Fruit fly (Drosophila melanogaster) whole organism, prepupa: ENCODE results near the gene CG7329.

Source experiments
- Blimp-1 ChIP-seq: fragments of 200-800 bp; sonication (Bioruptor generic); optimal IDR thresholded peaks from 3 replicates; lab custom pipeline; 2017; ENCODE audit warnings: missing biosample characterization, missing genetic modification characterization, mild to moderate bottlenecking, moderate library complexity, missing genetic modification reagents
- CG10631 ChIP-seq: fragments of 200-800 bp; sonication (Bioruptor generic); optimal IDR thresholded peaks from 2 replicates; lab custom pipeline; 2016; ENCODE audit warnings: missing biosample characterization, missing genetic modification characterization
- CG11294 ChIP-seq: fragments of 200-800 bp; sonication (Bioruptor generic); IDR thresholded peaks from 2 replicates; pipeline ENCODE4 v1.3.6; 2022; ENCODE audit warnings: missing biosample characterization, missing genetic modification characterization
- CG11762 ChIP-seq: fragments of 200-800 bp; sonication (Bioruptor generic); optimal IDR thresholded peaks from 3 replicates; lab custom pipeline; 2016; ENCODE audit warnings: missing biosample characterization, missing genetic modification characterization; ENCODE audit not compliant: insufficient read depth
- CG15336 ChIP-seq: fragments of 200-800 bp; sonication (Bioruptor generic); IDR thresholded peaks from 2 replicates; pipeline ENCODE4 v1.3.6; 2022; ENCODE audit warnings: missing biosample characterization, missing genetic modification characterization
- CG16779 ChIP-seq: fragments of 200-800 bp; sonication (Bioruptor generic); optimal IDR thresholded peaks from 3 replicates; lab custom pipeline; 2017; ENCODE audit warnings: missing biosample characterization, mild to moderate bottlenecking, missing genetic modification characterization
- CG3032 ChIP-seq: fragments of 200-800 bp; optimal IDR thresholded peaks from 2 replicates; lab custom pipeline; 2019; ENCODE audit warnings: missing biosample characterization, mild to moderate bottlenecking, missing genetic modification characterization, moderate library complexity
- CG31627 ChIP-seq: fragments of 200-800 bp; sonication (Bioruptor generic); optimal IDR thresholded peaks from 3 replicates; lab custom pipeline; 2016; ENCODE audit warnings: missing biosample characterization, missing genetic modification characterization
- CG32006 ChIP-seq: fragments of 200-800 bp; sonication (Bioruptor generic); optimal IDR thresholded peaks from 3 replicates; lab custom pipeline; 2017; ENCODE audit warnings: missing biosample characterization, mild to moderate bottlenecking, missing genetic modification characterization
- CG34406 ChIP-seq: fragments of 200-800 bp; sonication (Bioruptor generic); optimal IDR thresholded peaks from 3 replicates; lab custom pipeline; 2016; ENCODE audit warnings: missing biosample characterization, missing genetic modification characterization
- CG6163 ChIP-seq: fragments of 200-800 bp; sonication (Bioruptor generic); IDR thresholded peaks from 3 replicates; pipeline ENCODE4 v1.3.6; 2022; ENCODE audit warnings: missing biosample characterization, missing genetic modification characterization
- CG6792 ChIP-seq: fragments of 200-800 bp; sonication (Bioruptor generic); optimal IDR thresholded peaks from 3 replicates; lab custom pipeline; 2016; ENCODE audit warnings: missing biosample characterization, missing genetic modification characterization
- CG6808 ChIP-seq: fragments of 200-800 bp; sonication (Bioruptor generic); optimal IDR thresholded peaks from 3 replicates; lab custom pipeline; 2017; ENCODE audit warnings: missing biosample characterization, missing genetic modification characterization, mild to moderate bottlenecking, moderate library complexity, missing genetic modification reagents
- CG7368 ChIP-seq: fragments of 200-800 bp; sonication (Bioruptor generic); optimal IDR thresholded peaks from 3 replicates; lab custom pipeline; 2016; ENCODE audit warnings: missing biosample characterization, missing genetic modification characterization
- CG8119 ChIP-seq: fragments of 200-800 bp; sonication (Bioruptor generic); IDR thresholded peaks from 3 replicates; pipeline ENCODE4 v1.3.6; 2022; ENCODE audit warnings: missing biosample characterization, missing genetic modification characterization
- CG8319 ChIP-seq: fragments of 200-800 bp; sonication (Bioruptor generic); optimal IDR thresholded peaks from 3 replicates; lab custom pipeline; 2016; ENCODE audit warnings: missing biosample characterization, missing genetic modification characterization
- CG8632 ChIP-seq: fragments of 200-800 bp; sonication (Bioruptor generic); optimal IDR thresholded peaks from 3 replicates; lab custom pipeline; 2016; ENCODE audit warnings: missing biosample characterization, missing genetic modification characterization
- CG9139 ChIP-seq: fragments of 200-800 bp; sonication (Bioruptor generic); optimal IDR thresholded peaks from 3 replicates; lab custom pipeline; 2017; ENCODE audit warnings: missing biosample characterization, mild to moderate bottlenecking, missing genetic modification characterization
- Eip75B ChIP-seq: fragments of 200-800 bp; sonication (Bioruptor generic); optimal IDR thresholded peaks from 3 replicates; lab custom pipeline; 2016; ENCODE audit warnings: missing biosample characterization, missing genetic modification characterization
- Eip93F ChIP-seq: fragments of 200-800 bp; sonication (Bioruptor generic); optimal IDR thresholded peaks from 2 replicates; lab custom pipeline; 2016; ENCODE audit warnings: missing biosample characterization, mild to moderate bottlenecking, missing genetic modification characterization
- Ets21C ChIP-seq: fragments of 200-800 bp; sonication (Bioruptor generic); optimal IDR thresholded peaks from 3 replicates; lab custom pipeline; 2016; ENCODE audit warnings: missing biosample characterization, missing genetic modification characterization
- Gug ChIP-seq: fragments of 200-800 bp; sonication (Bioruptor generic); IDR thresholded peaks from 2 replicates; pipeline ENCODE4 v1.3.6; 2022; ENCODE audit warnings: missing biosample characterization, missing genetic modification characterization
- Hr38 ChIP-seq: sonication (Bioruptor generic); optimal IDR thresholded peaks from 2 replicates; lab custom pipeline; 2016; ENCODE audit warnings: missing biosample characterization, missing genetic modification characterization
- Hr4 ChIP-seq: fragments of 200-800 bp; sonication (Bioruptor generic); optimal IDR thresholded peaks from 3 replicates; lab custom pipeline; 2016; ENCODE audit warnings: missing biosample characterization, missing genetic modification characterization
- Lpt ChIP-seq: fragments of 200-800 bp; sonication (Bioruptor generic); optimal IDR thresholded peaks from 3 replicates; lab custom pipeline; 2016; ENCODE audit warnings: missing biosample characterization, missing genetic modification characterization
- Met ChIP-seq: fragments of 200-800 bp; sonication (Bioruptor generic); optimal IDR thresholded peaks from 3 replicates; lab custom pipeline; 2016; ENCODE audit warnings: missing biosample characterization, missing genetic modification characterization
- OdsH ChIP-seq: fragments of 200-800 bp; sonication (Bioruptor generic); optimal IDR thresholded peaks from 3 replicates; lab custom pipeline; 2016; ENCODE audit warnings: missing biosample characterization, missing genetic modification characterization
- Smox ChIP-seq: fragments of 200-800 bp; sonication (Bioruptor generic); optimal IDR thresholded peaks from 3 replicates; lab custom pipeline; 2016; ENCODE audit warnings: missing biosample characterization, missing genetic modification characterization
- Sox102F ChIP-seq: fragments of 200-800 bp; sonication (Bioruptor generic); optimal IDR thresholded peaks from 2 replicates; lab custom pipeline; 2016; ENCODE audit warnings: missing biosample characterization, mild to moderate bottlenecking, missing genetic modification characterization
- Sox14 ChIP-seq: fragments of 200-800 bp; sonication (Bioruptor generic); optimal IDR thresholded peaks from 3 replicates; lab custom pipeline; 2016; ENCODE audit warnings: missing biosample characterization, missing genetic modification characterization
- Sox15 ChIP-seq: fragments of 200-800 bp; sonication (Bioruptor generic); optimal IDR thresholded peaks from 3 replicates; lab custom pipeline; 2016; ENCODE audit warnings: missing biosample characterization, missing genetic modification characterization
- achi ChIP-seq: fragments of 200-800 bp; sonication (Bioruptor generic); optimal IDR thresholded peaks from 3 replicates; lab custom pipeline; 2016; ENCODE audit warnings: missing biosample characterization, missing genetic modification characterization
- acj6 ChIP-seq: fragments of 200-800 bp; sonication (Bioruptor generic); optimal IDR thresholded peaks from 3 replicates; lab custom pipeline; 2016; ENCODE audit warnings: missing biosample characterization, missing genetic modification characterization
- cyc ChIP-seq: fragments of 200-800 bp; sonication (Bioruptor generic); optimal IDR thresholded peaks from 3 replicates; lab custom pipeline; 2016; ENCODE audit warnings: missing biosample characterization, missing genetic modification characterization
- dac ChIP-seq: fragments of 200-800 bp; sonication (Bioruptor generic); optimal IDR thresholded peaks from 2 replicates; lab custom pipeline; 2017; ENCODE audit warnings: missing biosample characterization, mild to moderate bottlenecking, missing genetic modification characterization
- dsx ChIP-seq: fragments of 200-800 bp; optimal IDR thresholded peaks from 3 replicates; lab custom pipeline; 2019; ENCODE audit warnings: missing biosample characterization, mild to moderate bottlenecking, missing genetic modification characterization, moderate library complexity; ENCODE audit not compliant: poor library complexity, severe bottlenecking
- eg ChIP-seq: fragments of 200-800 bp; sonication (Bioruptor generic); IDR thresholded peaks from 3 replicates; pipeline ENCODE4 v1.3.6; 2022; ENCODE audit warnings: missing biosample characterization, missing genetic modification characterization
- fd59A ChIP-seq: fragments of 200-800 bp; sonication (Bioruptor generic); optimal IDR thresholded peaks from 2 replicates; lab custom pipeline; 2017; ENCODE audit warnings: missing biosample characterization, mild to moderate bottlenecking, missing genetic modification characterization, missing genetic modification reagents
- fd85E ChIP-seq: fragments of 200-800 bp; sonication (Bioruptor generic); optimal IDR thresholded peaks from 3 replicates; lab custom pipeline; 2016; ENCODE audit warnings: missing biosample characterization, missing genetic modification characterization
- fkh ChIP-seq: fragments of 200-800 bp; sonication (Bioruptor generic); optimal IDR thresholded peaks from 3 replicates; lab custom pipeline; 2017; ENCODE audit warnings: missing biosample characterization, mild to moderate bottlenecking, missing genetic modification characterization, moderate library complexity
- lz ChIP-seq: fragments of 200-800 bp; sonication (Bioruptor generic); optimal IDR thresholded peaks from 3 replicates; lab custom pipeline; 2016; ENCODE audit warnings: missing biosample characterization, missing genetic modification characterization
- pdm3 ChIP-seq: fragments of 200-800 bp; sonication (Bioruptor generic); optimal IDR thresholded peaks from 3 replicates; lab custom pipeline; 2016; ENCODE audit warnings: missing biosample characterization, missing genetic modification characterization
- salr ChIP-seq, 2 experiments: fragments of 200-800 bp; sonication (Bioruptor generic); optimal IDR thresholded peaks; 3 replicates each; lab custom pipeline; 2016 to 2018; ENCODE audit warnings: missing biosample characterization in 2 of 2, missing genetic modification characterization in 2 of 2, mild to moderate bottlenecking in 1 of 2
- spab ChIP-seq: fragments of 200-800 bp; sonication (Bioruptor generic); optimal IDR thresholded peaks from 2 replicates; lab custom pipeline; 2017; ENCODE audit warnings: missing biosample characterization, mild to moderate bottlenecking, missing genetic modification characterization, missing genetic modification reagents
- ss ChIP-seq, 2 experiments: fragments of 200-800 bp; sonication (Bioruptor generic); optimal IDR thresholded peaks; 2 replicates in 1 of 2; 3 replicates in 1 of 2; lab custom pipeline; 2017 to 2018; ENCODE audit warnings: mild to moderate bottlenecking in 2 of 2, missing biosample characterization in 2 of 2, missing genetic modification characterization in 2 of 2, moderate library complexity in 1 of 2
- svp ChIP-seq: fragments of 200-800 bp; sonication (Bioruptor generic); peaks from one replicate; lab custom pipeline; 2016; ENCODE audit warnings: missing biosample characterization, missing genetic modification characterization
- topi ChIP-seq: fragments of 200-800 bp; sonication (Bioruptor generic); optimal IDR thresholded peaks from 3 replicates; lab custom pipeline; 2016; ENCODE audit warnings: missing biosample characterization, missing genetic modification characterization
- vri ChIP-seq: fragments of 200-800 bp; sonication (Bioruptor generic); optimal IDR thresholded peaks from 3 replicates; lab custom pipeline; 2016; ENCODE audit warnings: missing biosample characterization, mild to moderate bottlenecking, missing genetic modification characterization

The CG7329 gene

dm6 chr2L:10677715-10678088, 39.4 kb upstream of the CG7329 start:
- TF ChIP-seq Met (GFP tag; lab: Kevin White, UChicago), result no peak
- TF ChIP-seq CG32006 (GFP tag; lab: Kevin White, UChicago), result peak; percentile 26
- peak; percentile 4; the same call in 1 of the 2 replicates for TF ChIP-seq CG15336 (GFP tag; lab: Robert Waterston, UW)
- TF ChIP-seq, all 60 proteins: peak for 2

dm6 chr2L:10676933-10677714, 38.9 kb upstream of the CG7329 start, which contains the start of gene CG17104:
Gene CG17104 (plus strand): TSS chr2L:10677198.
- TF ChIP-seq CG8119, result peak; percentile 89
- peak; percentile 47 to 73 for TF ChIP-seq ss (GFP tag; optimal IDR thresholded peaks at IDR 0.05; lab: Kevin White, UChicago)
- peak; percentile 6 for TF ChIP-seq Ets21C (GFP tag; lab: Kevin White, UChicago)
- TF ChIP-seq CG10631 (GFP tag; lab: Kevin White, UChicago), result peak; percentile 71
- TF ChIP-seq pdm3, result peak; percentile 73
- TF ChIP-seq CG6808 (GFP tag; lab: Kevin White, UChicago), result peak; percentile 56
- TF ChIP-seq vri (GFP tag; lab: Kevin White, UChicago), result peak; percentile 6
- TF ChIP-seq cyc (GFP tag; lab: Kevin White, UChicago), result peak; percentile 43
- TF ChIP-seq CG6792 (GFP tag; lab: Kevin White, UChicago), result peak; percentile 55
- peak; percentile 90 for TF ChIP-seq Blimp-1
- TF ChIP-seq fd59A (GFP tag; lab: Kevin White, UChicago), result peak; percentile 42
- peak; percentile 63 for TF ChIP-seq topi (GFP tag; lab: Kevin White, UChicago)
- TF ChIP-seq acj6 (GFP tag; lab: Kevin White, UChicago), result peak; percentile 61
- TF ChIP-seq achi (GFP tag; lab: Kevin White, UChicago), result peak; percentile 71
- TF ChIP-seq CG8632 (GFP tag; lab: Kevin White, UChicago), result peak; percentile 61
- TF ChIP-seq dac, result peak; percentile 39
- no peak for TF ChIP-seq CG9139 (GFP tag; lab: Kevin White, UChicago)
- 0 out of 2 replicates have a peak, but pooled peaks have one; percentile 16 for TF ChIP-seq CG11294 (GFP tag; lab: Robert Waterston, UW)
- peak; percentile 58; the same call in 1 of the 2 replicates for TF ChIP-seq Gug
- peak; percentile 36 for TF ChIP-seq spab
- TF ChIP-seq CG11762 (GFP tag; lab: Kevin White, UChicago), result peak; percentile 61
- no peak for TF ChIP-seq CG8319 (GFP tag; lab: Kevin White, UChicago)
- peak; percentile 81 for TF ChIP-seq Hr4 (GFP tag; lab: Kevin White, UChicago)
- peak; percentile 19 for TF ChIP-seq CG7368
- TF ChIP-seq CG3032, result peak; percentile 61
- TF ChIP-seq Sox102F (GFP tag; lab: Kevin White, UChicago), result peak; percentile 37
- TF ChIP-seq Sox15 (GFP tag; lab: Kevin White, UChicago), result peak; percentile 35
- TF ChIP-seq fkh (GFP tag; lab: Kevin White, UChicago), result no peak
- peak; percentile 47 for TF ChIP-seq CG31627
- peak in 1 of 2 experiments; percentile 48 for TF ChIP-seq salr (GFP tag; optimal IDR thresholded peaks at IDR 0.05; lab: Kevin White, UChicago)
- TF ChIP-seq lz (GFP tag; lab: Kevin White, UChicago), result peak; percentile 51
- TF ChIP-seq CG32006 (GFP tag; lab: Kevin White, UChicago), result peak; percentile 89
- TF ChIP-seq fd85E (GFP tag; lab: Kevin White, UChicago), result no peak
- TF ChIP-seq CG16779 (tag; lab: Kevin White, UChicago), result no peak
- TF ChIP-seq Met (GFP tag; lab: Kevin White, UChicago), result peak; percentile 60
- peak; percentile 79 for TF ChIP-seq svp
- TF ChIP-seq CG34406 (GFP tag; lab: Kevin White, UChicago), result peak; percentile 55
- peak; percentile 55 for TF ChIP-seq Smox (GFP tag; lab: Kevin White, UChicago)
- peak; percentile 73 for TF ChIP-seq eg
- peak; percentile 73 for TF ChIP-seq Eip75B (GFP tag; lab: Kevin White, UChicago)
- no peak for TF ChIP-seq Hr38
- peak; percentile 61 for TF ChIP-seq dsx (GFP tag; lab: Kevin White, UChicago)
- peak; percentile 60 for TF ChIP-seq Sox14 (GFP tag; lab: Kevin White, UChicago)
- TF ChIP-seq OdsH (GFP tag; lab: Kevin White, UChicago), result peak; percentile 71
- no peak for TF ChIP-seq Eip93F
- peak; percentile 68 for TF ChIP-seq Lpt
- TF ChIP-seq CG6163 (GFP tag; lab: Robert Waterston, UW), result peak; percentile 68; the same call in 2 of the 3 replicates
